Worm (Caenorhabditis elegans) whole organism, L1 larva: ENCODE data around the gene nhr-209.
A peak's percentile ranks its signal among the peaks of the same experiment; 100 is the strongest.

ENCODE experiments used
- C04F5.9 ChIP-seq: sonication (generic microtip); optimal IDR thresholded peaks from 2 replicates; lab custom pipeline; 2016; ENCODE audit warnings: missing genetic modification characterization, missing compliant biosample characterization
- C16A3.4 ChIP-seq: fragments of 150-350 bp; optimal IDR thresholded peaks from 2 replicates; lab custom pipeline; 2014; ENCODE audit warnings: missing biosample characterization, missing genetic modification characterization
- F16B12.6 ChIP-seq: fragments of 150-350 bp; optimal IDR thresholded peaks from 2 replicates; lab custom pipeline; 2014; ENCODE audit warnings: missing biosample characterization, missing genetic modification characterization
- alr-1 ChIP-seq: fragments of 200-800 bp; sonication (Bioruptor generic); optimal IDR thresholded peaks from 2 replicates; lab custom pipeline; 2018; ENCODE audit warnings: borderline replicate concordance, mild to moderate bottlenecking, missing genetic modification characterization, missing compliant biosample characterization
- aly-2 ChIP-seq: fragments of 150-350 bp; optimal IDR thresholded peaks from 2 replicates; lab custom pipeline; 2014; ENCODE audit warnings: missing biosample characterization, missing genetic modification characterization
- ama-1 ChIP-seq: fragments of 150-350 bp; optimal IDR thresholded peaks from 2 replicates; lab custom pipeline; 2014
- blmp-1 ChIP-seq: fragments of 150-350 bp; optimal IDR thresholded peaks from 2 replicates; lab custom pipeline; 2014; ENCODE audit warnings: missing biosample characterization, missing genetic modification characterization
- ceh-82 ChIP-seq, 3 experiments: fragments of 150-350 bp in 1 of 3; sonication (generic microtip) in 2 of 3; optimal IDR thresholded peaks; 2 replicates each; lab custom pipeline; 2014 to 2017; ENCODE audit warnings: missing biosample characterization in 3 of 3, missing genetic modification characterization in 3 of 3
- ceh-90 ChIP-seq: sonication (generic microtip); optimal IDR thresholded peaks from 2 replicates; lab custom pipeline; 2016; ENCODE audit warnings: missing genetic modification characterization, missing compliant biosample characterization
- ces-1 ChIP-seq: fragments of 150-350 bp; optimal IDR thresholded peaks from 2 replicates; lab custom pipeline; 2014; ENCODE audit warnings: missing biosample characterization, missing genetic modification reagents, missing genetic modification characterization
- dpl-1 ChIP-seq, 3 experiments: fragments of 150-350 bp in 2 of 3; sonication (generic microtip) in 1 of 3; optimal IDR thresholded peaks; 2 replicates each; lab custom pipeline; 2014 to 2017; ENCODE audit warnings: missing biosample characterization in 3 of 3, missing genetic modification characterization in 3 of 3, missing genetic modification reagents in 3 of 3
- dsc-1 ChIP-seq: sonication (generic microtip); optimal IDR thresholded peaks from 2 replicates; lab custom pipeline; 2016; ENCODE audit warnings: mild to moderate bottlenecking, missing genetic modification characterization, missing compliant biosample characterization
- egl-13 ChIP-seq: sonication (generic microtip); optimal IDR thresholded peaks from 2 replicates; lab custom pipeline; 2016; ENCODE audit warnings: missing genotype, missing genetic modification reagents, missing genetic modification characterization, missing compliant biosample characterization
- egl-27 ChIP-seq, 2 experiments: fragments of 150-350 bp in 1 of 2; sonication (generic microtip); optimal IDR thresholded peaks; 3 replicates each; lab custom pipeline; 2017 to 2018; ENCODE audit warnings: missing biosample characterization in 2 of 2, missing genetic modification characterization in 2 of 2, missing genetic modification reagents in 2 of 2
- ets-5 ChIP-seq: fragments of 200-800 bp; sonication (Bioruptor generic); IDR thresholded peaks from 2 replicates; pipeline ENCODE4 v1.3.6; 2022; ENCODE audit warnings: missing genetic modification characterization, missing compliant biosample characterization
- fkh-10 ChIP-seq: sonication (generic microtip); optimal IDR thresholded peaks from 2 replicates; lab custom pipeline; 2017; ENCODE audit warnings: missing biosample characterization, missing genetic modification reagents, missing genetic modification characterization
- fkh-4 ChIP-seq: sonication (generic microtip); optimal IDR thresholded peaks from 2 replicates; lab custom pipeline; 2016; ENCODE audit warnings: missing compliant biosample characterization, missing genetic modification characterization, borderline replicate concordance
- fkh-8 ChIP-seq: sonication (generic microtip); optimal IDR thresholded peaks from 2 replicates; lab custom pipeline; 2016; ENCODE audit warnings: mild to moderate bottlenecking, missing genetic modification characterization, missing compliant biosample characterization
- grh-1 ChIP-seq: fragments of 200-800 bp; sonication (Bioruptor generic); IDR thresholded peaks from 2 replicates; pipeline ENCODE4 v1.3.6; 2022; ENCODE audit warnings: missing genetic modification reagents, missing genetic modification characterization, missing compliant biosample characterization
- hlh-4 ChIP-seq: sonication (generic microtip); optimal IDR thresholded peaks from 2 replicates; lab custom pipeline; 2016; ENCODE audit warnings: mild to moderate bottlenecking, missing genetic modification characterization, missing compliant biosample characterization
- hpl-2 ChIP-seq: fragments of 150-350 bp; optimal IDR thresholded peaks from 2 replicates; lab custom pipeline; 2014; ENCODE audit warnings: missing biosample characterization, missing genetic modification reagents, missing genetic modification characterization
- irx-1 ChIP-seq: sonication (generic microtip); optimal IDR thresholded peaks from 2 replicates; lab custom pipeline; 2016; ENCODE audit warnings: missing genetic modification characterization, missing compliant biosample characterization
- jun-1 ChIP-seq: fragments of 150-350 bp; optimal IDR thresholded peaks from 2 replicates; lab custom pipeline; 2014; ENCODE audit warnings: missing biosample characterization, missing genetic modification reagents, missing genetic modification characterization
- lin-14 ChIP-seq: fragments of 200-800 bp; sonication (Bioruptor generic); optimal IDR thresholded peaks from 2 replicates; lab custom pipeline; 2018; ENCODE audit warnings: mild to moderate bottlenecking, missing genetic modification characterization, moderate library complexity, missing compliant biosample characterization
- lin-39 ChIP-seq: fragments of 150-350 bp; optimal IDR thresholded peaks from 2 replicates; lab custom pipeline; 2014; ENCODE audit warnings: missing biosample characterization, missing genetic modification reagents, missing genetic modification characterization
- lir-3 ChIP-seq: sonication (generic microtip); optimal IDR thresholded peaks from 2 replicates; lab custom pipeline; 2016; ENCODE audit warnings: mild to moderate bottlenecking, missing genetic modification characterization, moderate library complexity, missing compliant biosample characterization; ENCODE audit not compliant: poor library complexity
- lsy-2 ChIP-seq, 2 experiments: fragments of 150-350 bp; optimal IDR thresholded peaks; 2 replicates each; lab custom pipeline; 2014; ENCODE audit warnings: missing biosample characterization in 2 of 2, missing genetic modification characterization in 2 of 2
- mab-9 ChIP-seq: fragments of 200-800 bp; sonication (Bioruptor generic); IDR thresholded peaks from 2 replicates; pipeline ENCODE4 v1.3.6; 2022; ENCODE audit warnings: missing genetic modification reagents, missing genetic modification characterization, missing compliant biosample characterization
- mef-2 ChIP-seq: fragments of 150-350 bp; optimal IDR thresholded peaks from 2 replicates; lab custom pipeline; 2014; ENCODE audit warnings: missing biosample characterization, missing genetic modification characterization
- nhr-11 ChIP-seq: fragments of 150-350 bp; optimal IDR thresholded peaks from 2 replicates; lab custom pipeline; 2014; ENCODE audit warnings: missing biosample characterization, missing genetic modification characterization
- nhr-19 ChIP-seq: fragments of 200-800 bp; sonication (Bioruptor generic); conservative IDR thresholded peaks from 2 replicates; pipeline ENCODE4 v1.3.6; 2022; ENCODE audit warnings: missing genetic modification characterization, missing compliant biosample characterization
- nhr-237 ChIP-seq: fragments of 150-350 bp; optimal IDR thresholded peaks from 2 replicates; lab custom pipeline; 2014; ENCODE audit warnings: missing biosample characterization, missing genetic modification characterization
- nhr-28 ChIP-seq: fragments of 150-350 bp; optimal IDR thresholded peaks from 2 replicates; lab custom pipeline; 2014; ENCODE audit warnings: missing biosample characterization, missing genetic modification characterization
- nhr-47 ChIP-seq: sonication (generic microtip); optimal IDR thresholded peaks from 2 replicates; lab custom pipeline; 2016; ENCODE audit warnings: mild to moderate bottlenecking, missing genetic modification characterization, moderate library complexity, missing compliant biosample characterization
- nhr-77 ChIP-seq: fragments of 150-350 bp; optimal IDR thresholded peaks from 2 replicates; lab custom pipeline; 2014; ENCODE audit warnings: missing biosample characterization, missing genetic modification characterization
- nhr-84 ChIP-seq: sonication (generic microtip); optimal IDR thresholded peaks from 2 replicates; lab custom pipeline; 2017; ENCODE audit warnings: missing biosample characterization, missing genetic modification characterization
- nhr-85 ChIP-seq: sonication (generic microtip); peaks from one replicate; lab custom pipeline; 2016; ENCODE audit warnings: missing genetic modification characterization, inconsistent platforms, missing compliant biosample characterization
- nhr-90 ChIP-seq: sonication (generic microtip); optimal IDR thresholded peaks from 2 replicates; lab custom pipeline; 2016; ENCODE audit warnings: mild to moderate bottlenecking, missing genetic modification characterization, missing compliant biosample characterization; ENCODE audit not compliant: poor library complexity
- pax-3 ChIP-seq: fragments of 200-800 bp; sonication (Bioruptor generic); optimal IDR thresholded peaks from 2 replicates; lab custom pipeline; 2018; ENCODE audit warnings: mild to moderate bottlenecking, missing genetic modification characterization, moderate library complexity, missing compliant biosample characterization
- pqm-1 ChIP-seq: sonication (generic microtip); optimal IDR thresholded peaks from 3 replicates; lab custom pipeline; 2017; ENCODE audit warnings: missing biosample characterization, missing genetic modification characterization
- sox-4 ChIP-seq: sonication (generic microtip); optimal IDR thresholded peaks from 2 replicates; lab custom pipeline; 2016; ENCODE audit warnings: missing genetic modification characterization, missing compliant biosample characterization
- sptf-1 ChIP-seq: fragments of 150-350 bp; optimal IDR thresholded peaks from 2 replicates; lab custom pipeline; 2014; ENCODE audit warnings: missing biosample characterization, missing genetic modification characterization
- swsn-7 ChIP-seq: sonication (generic microtip); optimal IDR thresholded peaks from 2 replicates; lab custom pipeline; 2016; ENCODE audit warnings: missing genetic modification characterization, missing compliant biosample characterization
- tlp-1 ChIP-seq: fragments of 150-350 bp; optimal IDR thresholded peaks from 2 replicates; lab custom pipeline; 2014; ENCODE audit warnings: missing biosample characterization, missing genetic modification characterization
- unc-130 ChIP-seq: fragments of 150-350 bp; optimal IDR thresholded peaks from 2 replicates; lab custom pipeline; 2017; ENCODE audit warnings: missing biosample characterization, missing genetic modification characterization, inconsistent platforms
- unc-62 ChIP-seq: fragments of 150-350 bp; optimal IDR thresholded peaks from 2 replicates; lab custom pipeline; 2014; ENCODE audit warnings: missing biosample characterization, missing genetic modification reagents, missing genetic modification characterization
- unc-86 ChIP-seq: sonication (generic microtip); optimal IDR thresholded peaks from 2 replicates; lab custom pipeline; 2016; ENCODE audit warnings: missing genetic modification characterization, missing compliant biosample characterization
- xbp-1 ChIP-seq: sonication (generic microtip); optimal IDR thresholded peaks from 2 replicates; lab custom pipeline; 2016; ENCODE audit warnings: missing genetic modification characterization, missing compliant biosample characterization
- zag-1 ChIP-seq: fragments of 150-350 bp; optimal IDR thresholded peaks from 2 replicates; lab custom pipeline; 2014; ENCODE audit warnings: missing biosample characterization, missing genetic modification characterization
- ztf-4 ChIP-seq: fragments of 150-350 bp; optimal IDR thresholded peaks from 2 replicates; lab custom pipeline; 2014; ENCODE audit warnings: missing biosample characterization, missing genetic modification characterization

The nhr-209 gene

ce11 chrV:12068437-12068836 lies 29.5 kb upstream of the nhr-209 start, which contains the start of gene kmo-2:
TSS of gene kmo-2 (minus strand) at chrV:12068537.
- TF ChIP-seq hlh-4 (tag; lab: Kevin White, UChicago) (no peak), dpl-1 (GFP tag; optimal IDR thresholded peaks at IDR 0.05; lab: Kevin White, UChicago) (no peak), sox-4 (tag; lab: Kevin White, UChicago) (no peak), nhr-84 (tag; lab: Kevin White, UChicago) (no peak), fkh-4 (tag; lab: Kevin White, UChicago) (no peak), lin-39 (tag; lab: Kevin White, UChicago) (no peak), ceh-90 (tag; lab: Kevin White, UChicago) (no peak), fkh-8 (tag; lab: Kevin White, UChicago) (no peak)
- TF ChIP-seq, all 84 proteins: peak for 0

- TF ChIP-seq xbp-1 (tag; lab: Kevin White, UChicago) (no peak), mef-2 (tag; lab: Kevin White, UChicago) (no peak), C04F5.9 (tag; lab: Kevin White, UChicago) (no peak), fkh-10 (GFP tag; lab: Kevin White, UChicago) (no peak), pqm-1 (tag; lab: Kevin White, UChicago) (no peak), nhr-237 (no peak), unc-130 (no peak), grh-1 (GFP tag; lab: Robert Waterston, UW) (no peak), aly-2 (tag; lab: Kevin White, UChicago) (no peak)
- TF ChIP-seq, all 84 proteins: peak for 0
Observed at ce11 chrV:12070419-12070818, 27.5 kb upstream of the nhr-209 start, which contains the start of gene kmo-1. TSS of gene kmo-1 (minus strand) at chrV:12070519.

ce11 chrV:12071483-12071882 lies 26.5 kb upstream of the nhr-209 start:
- TF ChIP-seq C16A3.4 (tag; lab: Kevin White, UChicago) = peak; percentile 16
- no peak for TF ChIP-seq zag-1 (tag; lab: Kevin White, UChicago)
- no peak for TF ChIP-seq egl-13
- TF ChIP-seq sptf-1 = no peak
- TF ChIP-seq ceh-90 (tag; lab: Kevin White, UChicago) = no peak
- no peak for TF ChIP-seq nhr-28
- peak; percentile 17; the same call in 1 of the 2 replicates for TF ChIP-seq nhr-19 (GFP tag; lab: Robert Waterston, UW)
- no peak for TF ChIP-seq nhr-11 (tag; lab: Kevin White, UChicago)
- TF ChIP-seq irx-1 (tag; lab: Kevin White, UChicago) = no peak
- TF ChIP-seq dsc-1 = no peak
- no peak for TF ChIP-seq ces-1 (GFP tag; lab: Kevin White, UChicago)
- TF ChIP-seq egl-27 (tag; optimal IDR thresholded peaks at IDR 0.05; lab: Kevin White, UChicago) = no peak
- TF ChIP-seq ceh-82 (tag; optimal IDR thresholded peaks at IDR 0.05; lab: Kevin White, UChicago) = no peak
- no peak for TF ChIP-seq hlh-4 (tag; lab: Kevin White, UChicago)
- TF ChIP-seq lin-14 = peak; percentile 81
- TF ChIP-seq pax-3 (tag; lab: Kevin White, UChicago) = no peak
- TF ChIP-seq nhr-84 (tag; lab: Kevin White, UChicago) = no peak
- TF ChIP-seq jun-1 = no peak
- no peak for TF ChIP-seq ama-1 (lab: Kevin White, UChicago)
- no peak for TF ChIP-seq lir-3 (tag; lab: Kevin White, UChicago)
- no peak for TF ChIP-seq F16B12.6 (tag; lab: Kevin White, UChicago)
- no peak for TF ChIP-seq unc-62 (GFP tag; lab: Kevin White, UChicago)
- no peak for TF ChIP-seq aly-2 (tag; lab: Kevin White, UChicago)
- no peak for TF ChIP-seq lsy-2 (tag; optimal IDR thresholded peaks at IDR 0.05; lab: Kevin White, UChicago)
- TF ChIP-seq nhr-85 (tag; lab: Kevin White, UChicago) = peak; percentile 94
- TF ChIP-seq mab-9 (GFP tag; lab: Robert Waterston, UW) = no peak
- no peak for TF ChIP-seq unc-86 (tag; lab: Kevin White, UChicago)
- TF ChIP-seq hpl-2 (GFP tag; lab: Kevin White, UChicago) = no peak
- TF ChIP-seq ets-5 (GFP tag; lab: Robert Waterston, UW) = no peak
- peak; percentile 72 for TF ChIP-seq blmp-1 (tag; lab: Kevin White, UChicago)
- TF ChIP-seq nhr-77 (tag; lab: Kevin White, UChicago) = no peak
- TF ChIP-seq ztf-4 (tag; lab: Kevin White, UChicago) = no peak
- no peak for TF ChIP-seq swsn-7
- TF ChIP-seq nhr-90 (tag; lab: Kevin White, UChicago) = no peak
- no peak for TF ChIP-seq tlp-1 (tag; lab: Kevin White, UChicago)
- TF ChIP-seq alr-1 (tag; lab: Kevin White, UChicago) = no peak
- TF ChIP-seq unc-130 = peak; percentile 35
- no peak for TF ChIP-seq nhr-47 (tag; lab: Kevin White, UChicago)
